Worm (Caenorhabditis elegans) whole organism, dauer: ENCODE measurements around the gene Y119D3B.12.

Source experiments
- unc-62 ChIP-seq: sonication (generic microtip); optimal IDR thresholded peaks from 2 replicates; lab custom pipeline; 2017; ENCODE audit warnings: missing biosample characterization, missing genetic modification reagents, missing genetic modification characterization

Gene Y119D3B.12

ce11 chrIII:1214680-1215079 lies 12.3 kb downstream of the Y119D3B.12 start, which contains the start of gene Y119D3B.21:
Gene Y119D3B.21 (plus strand): TSS chrIII:1215000.
- no peak for TF ChIP-seq unc-62 (GFP tag; lab: Kevin White, UChicago)

ce11 chrIII:1216096-1216495 lies 13.8 kb downstream of the Y119D3B.12 start:
- TF ChIP-seq unc-62 (GFP tag; lab: Kevin White, UChicago): no peak

- no peak for TF ChIP-seq unc-62 (GFP tag; lab: Kevin White, UChicago)
These were observed 15.9 kb downstream of the Y119D3B.12 start for ce11 chrIII:1218221-1218620.

- no peak for TF ChIP-seq unc-62 (GFP tag; lab: Kevin White, UChicago)
These were observed 16.7 kb downstream of the Y119D3B.12 start for ce11 chrIII:1218998-1219397.

- no peak for TF ChIP-seq unc-62 (GFP tag; lab: Kevin White, UChicago)
These were observed 17.7 kb downstream of the Y119D3B.12 start for ce11 chrIII:1220012-1220411.

ce11 chrIII:1221995-1222394 lies 19.6 kb downstream of the Y119D3B.12 start:
- TF ChIP-seq unc-62 (GFP tag; lab: Kevin White, UChicago): no peak

- TF ChIP-seq unc-62 (GFP tag; lab: Kevin White, UChicago): no peak
These were observed 21.2 kb downstream of the Y119D3B.12 start for ce11 chrIII:1223319-1224093.

ce11 chrIII:1225116-1225515 lies 22.8 kb downstream of the Y119D3B.12 start:
- no peak for TF ChIP-seq unc-62 (GFP tag; lab: Kevin White, UChicago)

- no peak for TF ChIP-seq unc-62 (GFP tag; lab: Kevin White, UChicago)
These were observed 23.2 kb downstream of the Y119D3B.12 start for ce11 chrIII:1225595-1225994.

- TF ChIP-seq unc-62 (GFP tag; lab: Kevin White, UChicago): no peak
These were observed 23.9 kb downstream of the Y119D3B.12 start for ce11 chrIII:1226256-1226655.

- TF ChIP-seq unc-62 (GFP tag; lab: Kevin White, UChicago): no peak
These were observed 26.2 kb downstream of the Y119D3B.12 start for ce11 chrIII:1228593-1228992.

ce11 chrIII:1229510-1229909 lies 27.2 kb downstream of the Y119D3B.12 start:
- no peak for TF ChIP-seq unc-62 (GFP tag; lab: Kevin White, UChicago)

- no peak for TF ChIP-seq unc-62 (GFP tag; lab: Kevin White, UChicago)
These were observed 27.8 kb downstream of the Y119D3B.12 start, which contains the start of gene pes-4 for ce11 chrIII:1230174-1230573. Gene pes-4 (minus strand): TSS chrIII:1230274.

ce11 chrIII:1230672-1231071 lies 28.3 kb downstream of the Y119D3B.12 start:
- TF ChIP-seq unc-62 (GFP tag; lab: Kevin White, UChicago): no peak

ce11 chrIII:1231186-1231585 lies 28.8 kb downstream of the Y119D3B.12 start:
- no peak for TF ChIP-seq unc-62 (GFP tag; lab: Kevin White, UChicago)

ce11 chrIII:1238704-1239103 lies 36.4 kb downstream of the Y119D3B.12 start, which contains the start of gene fbxa-61:
Gene fbxa-61 (plus strand): TSS chrIII:1239048.
- no peak for TF ChIP-seq unc-62 (GFP tag; lab: Kevin White, UChicago)

ce11 chrIII:1243199-1243598 lies 40.9 kb downstream of the Y119D3B.12 start, which contains the start of gene fbxa-63:
Gene fbxa-63 (plus strand): TSS chrIII:1243508.
- no peak for TF ChIP-seq unc-62 (GFP tag; lab: Kevin White, UChicago)
